Worm (Caenorhabditis elegans) whole organism, young adult: ENCODE measurements around the gene K02D10.4.

ENCODE experiments used
- B0019.2 ChIP-seq: fragments of 200-800 bp; sonication (Bioruptor generic); conservative IDR thresholded peaks from 2 replicates; pipeline ENCODE4 v1.3.6; 2022; ENCODE audit warnings: missing genetic modification reagents, missing genetic modification characterization, missing compliant biosample characterization
- B0336.3 ChIP-seq: fragments of 200-800 bp; sonication (Bioruptor generic); IDR thresholded peaks from 2 replicates; pipeline ENCODE4 v1.3.6; 2022; ENCODE audit warnings: missing genetic modification characterization, missing compliant biosample characterization
- C17E4.6 ChIP-seq: fragments of 200-800 bp; sonication (Bioruptor generic); IDR thresholded peaks from 2 replicates; pipeline ENCODE4 v1.3.6; 2022; ENCODE audit warnings: missing genetic modification reagents, missing genetic modification characterization, missing compliant biosample characterization
- F33H1.4 ChIP-seq: fragments of 200-800 bp; sonication (Bioruptor generic); IDR thresholded peaks from 2 replicates; pipeline ENCODE4 v1.3.6; 2022; ENCODE audit warnings: missing genetic modification reagents, missing genetic modification characterization, missing compliant biosample characterization
- F49E8.2 ChIP-seq: sonication (generic microtip); optimal IDR thresholded peaks from 3 replicates; lab custom pipeline; 2017; ENCODE audit warnings: missing genetic modification characterization, mild to moderate bottlenecking, missing compliant biosample characterization, antibody characterized with exemption, moderate library complexity; ENCODE audit not compliant: insufficient read depth
- F57C9.4 ChIP-seq: sonication (generic microtip); optimal IDR thresholded peaks from 2 replicates; lab custom pipeline; 2017; ENCODE audit warnings: mild to moderate bottlenecking, missing genetic modification characterization, missing compliant biosample characterization
- T07F8.4 ChIP-seq: sonication (generic microtip); optimal IDR thresholded peaks from 2 replicates; lab custom pipeline; 2016; ENCODE audit warnings: mild to moderate bottlenecking, missing genetic modification characterization, moderate library complexity, missing compliant biosample characterization
- Y56A3A.18 ChIP-seq: fragments of 200-800 bp; sonication (Bioruptor generic); IDR thresholded peaks from 2 replicates; pipeline ENCODE4 v1.3.6; 2022; ENCODE audit warnings: missing genetic modification reagents, missing genetic modification characterization, missing compliant biosample characterization
- Y79H2A.3 ChIP-seq: fragments of 200-800 bp; sonication (Bioruptor generic); conservative IDR thresholded peaks from 2 replicates; pipeline ENCODE4 v1.3.6; 2022; ENCODE audit warnings: missing genetic modification reagents, missing genetic modification characterization, missing compliant biosample characterization
- ZK185.1 ChIP-seq: sonication (generic microtip); optimal IDR thresholded peaks from 2 replicates; lab custom pipeline; 2016; ENCODE audit warnings: mild to moderate bottlenecking, missing genetic modification characterization, missing compliant biosample characterization; ENCODE audit not compliant: poor library complexity, severe bottlenecking
- akir-1 ChIP-seq: fragments of 200-800 bp; sonication (Bioruptor generic); optimal IDR thresholded peaks from 2 replicates; lab custom pipeline; 2018; ENCODE audit warnings: mild to moderate bottlenecking, missing genetic modification characterization, moderate library complexity, missing compliant biosample characterization
- ama-1 ChIP-seq, 3 experiments: fragments of 150-350 bp in 1 of 3; sonication (generic microtip) in 2 of 3; optimal IDR thresholded peaks; 2 replicates each; lab custom pipeline; 2014 to 2018; ENCODE audit warnings: missing biosample characterization in 2 of 3, missing genetic modification characterization in 2 of 3, missing genetic modification reagents in 2 of 3
- aptf-2 ChIP-seq: fragments of 200-800 bp; sonication (Bioruptor generic); conservative IDR thresholded peaks from 2 replicates; pipeline ENCODE4 v1.3.6; 2022; ENCODE audit warnings: missing genetic modification reagents, missing genetic modification characterization, missing compliant biosample characterization
- athp-1 ChIP-seq: sonication (generic microtip); optimal IDR thresholded peaks from 2 replicates; lab custom pipeline; 2017; ENCODE audit warnings: mild to moderate bottlenecking, missing genetic modification characterization, missing compliant biosample characterization
- attf-5 ChIP-seq: fragments of 200-800 bp; sonication (Bioruptor generic); optimal IDR thresholded peaks from 2 replicates; lab custom pipeline; 2018; ENCODE audit warnings: mild to moderate bottlenecking, missing genetic modification characterization, missing compliant biosample characterization
- attf-6 ChIP-seq: fragments of 200-800 bp; sonication (Bioruptor generic); IDR thresholded peaks from 2 replicates; pipeline ENCODE4 v1.3.6; 2022; ENCODE audit warnings: missing genetic modification reagents, missing genetic modification characterization, missing compliant biosample characterization
- ccch-3 ChIP-seq: fragments of 200-800 bp; sonication (Bioruptor generic); optimal IDR thresholded peaks from 2 replicates; lab custom pipeline; 2018; ENCODE audit warnings: mild to moderate bottlenecking, missing genetic modification characterization, missing compliant biosample characterization
- cebp-1 ChIP-seq, 2 experiments: fragments of 200-800 bp in 1 of 2; sonication (Bioruptor generic) in 1 of 2; sonication (generic microtip) in 1 of 2; IDR thresholded peaks in 1 of 2; optimal IDR thresholded peaks in 1 of 2; 2 replicates each; pipeline versions ENCODE4 v1.3.6 to Lab custom; 2017 to 2022; ENCODE audit warnings: missing compliant biosample characterization in 2 of 2, missing genetic modification characterization in 2 of 2, mild to moderate bottlenecking in 1 of 2, missing genetic modification reagents in 1 of 2, moderate library complexity in 1 of 2
- ceh-100 ChIP-seq: fragments of 200-800 bp; sonication (Bioruptor generic); IDR thresholded peaks from 2 replicates; pipeline ENCODE4 v1.3.6; 2022; ENCODE audit warnings: missing genetic modification reagents, missing genetic modification characterization, missing compliant biosample characterization
- dox-1 ChIP-seq: fragments of 200-800 bp; sonication (Bioruptor generic); IDR thresholded peaks from 2 replicates; pipeline ENCODE4 v1.3.6; 2022; ENCODE audit warnings: missing genetic modification reagents, missing genetic modification characterization, missing compliant biosample characterization
- dpff-1 ChIP-seq: sonication (generic microtip); optimal IDR thresholded peaks from 2 replicates; lab custom pipeline; 2017; ENCODE audit warnings: mild to moderate bottlenecking, missing genetic modification characterization, missing compliant biosample characterization
- dpl-1 ChIP-seq: fragments of 150-350 bp; optimal IDR thresholded peaks from 2 replicates; lab custom pipeline; 2014; ENCODE audit warnings: missing biosample characterization, missing genetic modification reagents, missing genetic modification characterization
- ekl-4 ChIP-seq: fragments of 200-800 bp; sonication (Bioruptor generic); IDR thresholded peaks from 2 replicates; pipeline ENCODE4 v1.3.6; 2022; ENCODE audit warnings: missing genetic modification reagents, missing genetic modification characterization, missing compliant biosample characterization
- hmg-1.2 ChIP-seq: fragments of 200-800 bp; sonication (Bioruptor generic); IDR thresholded peaks from 2 replicates; pipeline ENCODE4 v1.3.6; 2022; ENCODE audit warnings: missing genetic modification reagents, missing genetic modification characterization, missing compliant biosample characterization
- hsf-1 ChIP-seq: fragments of 200-800 bp; sonication (Bioruptor generic); IDR thresholded peaks from 2 replicates; pipeline ENCODE4 v1.3.6; 2022; ENCODE audit warnings: missing genetic modification reagents, missing genetic modification characterization, missing compliant biosample characterization
- lag-1 ChIP-seq: fragments of 200-800 bp; sonication (Bioruptor generic); IDR thresholded peaks from 2 replicates; pipeline ENCODE4 v1.3.6; 2022; ENCODE audit warnings: missing genetic modification reagents, missing genetic modification characterization, missing compliant biosample characterization
- let-526 ChIP-seq: fragments of 200-800 bp; sonication (Bioruptor generic); IDR thresholded peaks from 2 replicates; pipeline ENCODE4 v1.3.6; 2022; ENCODE audit warnings: missing genetic modification reagents, missing genetic modification characterization, missing compliant biosample characterization
- lin-26 ChIP-seq: fragments of 200-800 bp; sonication (Bioruptor generic); IDR thresholded peaks from 2 replicates; pipeline ENCODE4 v1.3.6; 2022; ENCODE audit warnings: missing genetic modification reagents, missing genetic modification characterization, missing compliant biosample characterization
- lin-35 ChIP-seq, 3 experiments: fragments of 150-350 bp in 2 of 3; sonication (generic microtip) in 1 of 3; optimal IDR thresholded peaks; 2 replicates each; lab custom pipeline; 2014 to 2018; ENCODE audit warnings: missing biosample characterization in 3 of 3, missing genetic modification characterization in 3 of 3, missing genetic modification reagents in 3 of 3
- lin-40 ChIP-seq: sonication (generic microtip); optimal IDR thresholded peaks from 2 replicates; lab custom pipeline; 2016; ENCODE audit warnings: missing genetic modification characterization, mild to moderate bottlenecking, missing compliant biosample characterization, missing genotype, missing genetic modification reagents
- lir-1 ChIP-seq: fragments of 200-800 bp; sonication (Bioruptor generic); conservative IDR thresholded peaks from 2 replicates; pipeline ENCODE4 v1.3.6; 2022; ENCODE audit warnings: missing genetic modification reagents, missing genetic modification characterization, missing compliant biosample characterization
- lsl-1 ChIP-seq: fragments of 200-800 bp; sonication (Bioruptor generic); optimal IDR thresholded peaks from 2 replicates; lab custom pipeline; 2018; ENCODE audit warnings: mild to moderate bottlenecking, missing genetic modification characterization, moderate library complexity, missing compliant biosample characterization
- madf-10 ChIP-seq: sonication (generic microtip); optimal IDR thresholded peaks from 2 replicates; lab custom pipeline; 2016; ENCODE audit warnings: mild to moderate bottlenecking, missing genetic modification characterization, missing compliant biosample characterization
- mel-28 ChIP-seq: sonication (generic microtip); optimal IDR thresholded peaks from 2 replicates; lab custom pipeline; 2016; ENCODE audit warnings: borderline replicate concordance, mild to moderate bottlenecking, missing genetic modification characterization, missing compliant biosample characterization
- mxl-1 ChIP-seq: sonication (generic microtip); optimal IDR thresholded peaks from 2 replicates; lab custom pipeline; 2016; ENCODE audit warnings: missing genetic modification characterization, missing compliant biosample characterization
- nfyb-1 ChIP-seq: fragments of 200-800 bp; sonication (Bioruptor generic); IDR thresholded peaks from 2 replicates; pipeline ENCODE4 v1.3.6; 2022; ENCODE audit warnings: missing genetic modification reagents, missing genetic modification characterization, missing compliant biosample characterization
- nhr-80 ChIP-seq: sonication (generic microtip); optimal IDR thresholded peaks from 2 replicates; lab custom pipeline; 2016; ENCODE audit warnings: missing genetic modification characterization, missing compliant biosample characterization
- rec-8 ChIP-seq, 2 experiments: sonication (generic microtip); optimal IDR thresholded peaks; 2 replicates each; lab custom pipeline; 2016; ENCODE audit warnings: mild to moderate bottlenecking in 2 of 2, missing genetic modification characterization in 2 of 2, missing genetic modification reagents in 2 of 2, missing genotype in 2 of 2, missing biosample characterization in 1 of 2, missing compliant biosample characterization in 1 of 2, moderate library complexity in 1 of 2
- repo-1 ChIP-seq: sonication (generic microtip); optimal IDR thresholded peaks from 2 replicates; lab custom pipeline; 2017; ENCODE audit warnings: mild to moderate bottlenecking, missing genetic modification characterization, missing compliant biosample characterization
- sdz-38 ChIP-seq: sonication (generic microtip); optimal IDR thresholded peaks from 2 replicates; lab custom pipeline; 2016; ENCODE audit warnings: missing genotype, missing genetic modification characterization, missing compliant biosample characterization
- snpc-3.4 ChIP-seq: sonication (generic microtip); optimal IDR thresholded peaks from 2 replicates; lab custom pipeline; 2017; ENCODE audit warnings: missing genetic modification characterization, mild to moderate bottlenecking, missing compliant biosample characterization, antibody characterized with exemption, moderate library complexity, missing genotype, missing genetic modification reagents
- somi-1 ChIP-seq: fragments of 200-800 bp; sonication (Bioruptor generic); optimal IDR thresholded peaks from 2 replicates; lab custom pipeline; 2018; ENCODE audit warnings: mild to moderate bottlenecking, missing genetic modification characterization, missing compliant biosample characterization
- sptf-2 ChIP-seq: fragments of 200-800 bp; sonication (Bioruptor generic); optimal IDR thresholded peaks from 2 replicates; lab custom pipeline; 2018; ENCODE audit warnings: mild to moderate bottlenecking, missing genetic modification characterization, missing compliant biosample characterization
- tbp1 ChIP-seq: fragments of 200-800 bp; sonication (Bioruptor generic); optimal IDR thresholded peaks from 2 replicates; lab custom pipeline; 2018; ENCODE audit warnings: mild to moderate bottlenecking, missing genetic modification characterization, missing compliant biosample characterization
- tbx-9 ChIP-seq: sonication (generic microtip); optimal IDR thresholded peaks from 2 replicates; lab custom pipeline; 2016; ENCODE audit warnings: borderline replicate concordance, missing genetic modification characterization, inconsistent platforms, missing compliant biosample characterization
- tlf-1 ChIP-seq: fragments of 200-800 bp; sonication (Bioruptor generic); optimal IDR thresholded peaks from 2 replicates; lab custom pipeline; 2018; ENCODE audit warnings: mild to moderate bottlenecking, missing genetic modification characterization, missing compliant biosample characterization
- ztf-25 ChIP-seq: fragments of 200-800 bp; sonication (Bioruptor generic); IDR thresholded peaks from 2 replicates; pipeline ENCODE4 v1.3.6; 2022; ENCODE audit warnings: missing genetic modification reagents, missing genetic modification characterization, missing compliant biosample characterization
- ztf-26 ChIP-seq: sonication (generic microtip); optimal IDR thresholded peaks from 2 replicates; lab custom pipeline; 2017; ENCODE audit warnings: missing genetic modification characterization, missing compliant biosample characterization

The K02D10.4 gene

DNA sequence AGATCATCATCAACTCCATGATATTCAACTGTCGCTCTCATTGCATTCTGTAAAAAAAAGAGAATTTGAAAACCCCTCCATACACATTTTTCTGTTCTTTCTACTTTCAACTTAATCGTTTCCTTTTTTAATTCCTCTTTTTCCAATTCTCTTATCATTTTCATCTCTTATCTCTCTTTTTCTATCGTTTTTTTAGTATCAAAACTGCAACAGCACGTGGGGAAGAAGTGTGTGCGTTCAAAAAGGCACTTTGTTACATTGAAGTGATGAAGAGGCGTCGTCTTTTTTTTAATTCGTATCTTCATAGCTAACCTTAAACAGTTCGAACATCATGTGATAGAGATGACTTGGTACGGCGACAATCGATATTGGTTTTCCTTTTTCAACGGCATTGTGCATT lies 40.7 kb downstream of the K02D10.4 start (continued):
- TF ChIP-seq dpff-1 (tag; lab: Kevin White, UChicago) (no peak), repo-1 (no peak), ama-1 (optimal IDR thresholded peaks at IDR 0.05; lab: Kevin White, UChicago) (no peak), ama-1 (GFP tag; optimal IDR thresholded peaks at IDR 0.05; lab: Kevin White, UChicago) (no peak), nhr-80 (peak; percentile 89), mel-28 (tag; lab: Kevin White, UChicago) (no peak), ztf-25 (no peak), cebp-1 (GFP tag; IDR thresholded peaks at IDR 0.05; lab: Robert Waterston, UW) (no peak), cebp-1 (tag; optimal IDR thresholded peaks at IDR 0.05; lab: Kevin White, UChicago) (peak; percentile 47), tbp1 (GFP tag; lab: Kevin White, UChicago) (peak; percentile 30), hsf-1 (GFP tag; lab: Robert Waterston, UW) (no peak), lir-1 (no peak), F49E8.2 (tag; lab: Kevin White, UChicago) (no peak), nfyb-1 (GFP tag; lab: Robert Waterston, UW) (no peak), sptf-2 (GFP tag; lab: Kevin White, UChicago) (no peak), Y56A3A.18 (GFP tag; lab: Robert Waterston, UW) (no peak), ztf-26 (peak; percentile 83), attf-5 (GFP tag; lab: Kevin White, UChicago) (peak; percentile 44), snpc-3.4 (tag; lab: Kevin White, UChicago) (no peak), B0019.2 (GFP tag; lab: Robert Waterston, UW) (no peak), aptf-2 (GFP tag; lab: Robert Waterston, UW) (no peak), madf-10 (tag; lab: Kevin White, UChicago) (no peak), F33H1.4 (GFP tag; lab: Robert Waterston, UW) (no peak), T07F8.4 (tag; lab: Kevin White, UChicago) (no peak), sdz-38 (tag; lab: Kevin White, UChicago) (no peak), lin-35 (GFP tag; optimal IDR thresholded peaks at IDR 0.05; lab: Kevin White, UChicago) (no peak), attf-6 (GFP tag; lab: Robert Waterston, UW) (no peak), let-526 (GFP tag; lab: Robert Waterston, UW) (no peak), dpl-1 (GFP tag; lab: Kevin White, UChicago) (no peak), rec-8 (tag; optimal IDR thresholded peaks at IDR 0.05; lab: Kevin White, UChicago) (no peak), hmg-1.2 (GFP tag; lab: Robert Waterston, UW) (peak; percentile 23; the same call in 1 of the 2 replicates), lin-40 (tag; lab: Kevin White, UChicago) (peak; percentile 64), F57C9.4 (no peak), dox-1 (peak; percentile 35; the same call in 1 of the 2 replicates), tlf-1 (GFP tag; lab: Kevin White, UChicago) (no peak), ekl-4 (GFP tag; lab: Robert Waterston, UW) (0 out of 2 replicates have a peak, but pooled peaks have one; percentile 28), lin-26 (GFP tag; lab: Robert Waterston, UW) (no peak), ccch-3 (no peak), somi-1 (GFP tag; lab: Kevin White, UChicago) (peak; percentile 73), athp-1 (tag; lab: Kevin White, UChicago) (no peak)

DNA sequence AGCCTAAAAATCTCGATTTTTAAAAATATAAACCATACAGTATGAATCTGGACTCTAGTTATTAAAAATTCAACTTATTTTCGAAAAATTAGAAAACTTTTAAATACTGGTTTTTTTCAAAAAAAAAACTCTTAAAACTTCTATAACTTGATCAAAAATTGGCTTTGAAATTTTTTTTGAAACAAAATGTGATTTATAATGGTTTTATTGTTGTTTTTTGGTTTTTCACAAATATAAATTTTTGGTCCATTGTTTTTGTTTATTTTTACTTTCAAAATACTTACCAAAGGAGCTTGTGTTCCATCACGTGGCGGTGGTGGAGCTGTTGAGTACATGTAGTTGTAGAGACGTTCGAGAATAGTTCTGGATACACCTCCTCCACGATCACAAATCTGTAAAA lies 41.5 kb downstream of the K02D10.4 start:
- TF ChIP-seq ZK185.1 (tag; lab: Kevin White, UChicago) (no peak), akir-1 (GFP tag; lab: Kevin White, UChicago) (no peak), mxl-1 (tag; lab: Kevin White, UChicago) (no peak), dpff-1 (tag; lab: Kevin White, UChicago) (no peak), Y79H2A.3 (GFP tag; lab: Robert Waterston, UW) (no peak), lsl-1 (GFP tag; lab: Kevin White, UChicago) (no peak), C17E4.6 (GFP tag; lab: Robert Waterston, UW) (no peak), tbx-9 (tag; lab: Kevin White, UChicago) (no peak), lin-35 (GFP tag; optimal IDR thresholded peaks at IDR 0.05; lab: Kevin White, UChicago) (no peak), attf-6 (GFP tag; lab: Robert Waterston, UW) (no peak), ceh-100 (GFP tag; lab: Robert Waterston, UW) (no peak), lag-1 (GFP tag; lab: Robert Waterston, UW) (no peak), B0336.3 (GFP tag; lab: Robert Waterston, UW) (no peak)
